Worm (Caenorhabditis elegans) whole organism, late embryonic: ENCODE measurements around the gene C27A2.12.

Experiments
- T23F11.4 ChIP-seq: fragments of 200-800 bp; sonication (Bioruptor generic); optimal IDR thresholded peaks from 2 replicates; lab custom pipeline; 2018; ENCODE audit warnings: mild to moderate bottlenecking, missing genetic modification characterization, missing compliant biosample characterization
- ceh-30 ChIP-seq: fragments of 150-350 bp; optimal IDR thresholded peaks from 2 replicates; lab custom pipeline; 2014; ENCODE audit warnings: missing biosample characterization, missing genetic modification characterization
- fkh-10 ChIP-seq: fragments of 150-350 bp; optimal IDR thresholded peaks from 2 replicates; lab custom pipeline; 2014; ENCODE audit warnings: missing biosample characterization, missing genetic modification reagents, missing genetic modification characterization
- hlh-30 ChIP-seq: sonication (generic microtip); optimal IDR thresholded peaks from 2 replicates; lab custom pipeline; 2017; ENCODE audit warnings: antibody characterized with exemption, missing genetic modification characterization, missing compliant biosample characterization; ENCODE audit not compliant: insufficient read depth
- lim-6 ChIP-seq: sonication (generic microtip); optimal IDR thresholded peaks from 2 replicates; lab custom pipeline; 2016; ENCODE audit warnings: missing genetic modification characterization, missing compliant biosample characterization
- madf-2 ChIP-seq: sonication (generic microtip); optimal IDR thresholded peaks from 2 replicates; lab custom pipeline; 2017; ENCODE audit warnings: missing genetic modification characterization, missing compliant biosample characterization
- nhr-11 ChIP-seq: fragments of 150-350 bp; optimal IDR thresholded peaks from 2 replicates; lab custom pipeline; 2014; ENCODE audit warnings: missing biosample characterization, missing genetic modification characterization
- pqm-1 ChIP-seq: sonication (generic microtip); optimal IDR thresholded peaks from 2 replicates; lab custom pipeline; 2016; ENCODE audit warnings: missing genetic modification characterization, missing compliant biosample characterization
- pros-1 ChIP-seq: fragments of 150-350 bp; optimal IDR thresholded peaks from 2 replicates; lab custom pipeline; 2014; ENCODE audit warnings: missing biosample characterization, missing genetic modification reagents, missing genetic modification characterization
- rnt-1 ChIP-seq: sonication (generic microtip); optimal IDR thresholded peaks from 2 replicates; lab custom pipeline; 2016; ENCODE audit warnings: missing genetic modification characterization, missing compliant biosample characterization
- sox-2 ChIP-seq: fragments of 200-800 bp; sonication (Bioruptor generic); IDR thresholded peaks from 2 replicates; pipeline ENCODE4 v1.3.6; 2022; ENCODE audit warnings: missing genetic modification reagents, missing genetic modification characterization, missing compliant biosample characterization
- syd-9 ChIP-seq: sonication (generic microtip); optimal IDR thresholded peaks from 2 replicates; lab custom pipeline; 2016; ENCODE audit warnings: mild to moderate bottlenecking, missing genetic modification characterization, moderate library complexity, missing compliant biosample characterization
- tbx-7 ChIP-seq: sonication (generic microtip); optimal IDR thresholded peaks from 2 replicates; lab custom pipeline; 2016; ENCODE audit warnings: missing genotype, missing genetic modification characterization, missing compliant biosample characterization

ce11 chrII:5022381-5022855 is 35.5 kb downstream of the C27A2.12 start, which contains the start of the genes nsy-1 and F59A6.13:
- TF ChIP-seq syd-9 (tag; lab: Kevin White, UChicago) = no peak
- no peak for TF ChIP-seq pros-1
- no peak for TF ChIP-seq sox-2 (GFP tag; lab: Robert Waterston, UW)
- TF ChIP-seq lim-6 (tag; lab: Kevin White, UChicago) = no peak
- no peak for TF ChIP-seq tbx-7 (tag; lab: Kevin White, UChicago)
- no peak for TF ChIP-seq pqm-1 (tag; lab: Kevin White, UChicago)
- no peak for TF ChIP-seq fkh-10 (GFP tag; lab: Kevin White, UChicago)
- no peak for TF ChIP-seq madf-2 (tag; lab: Kevin White, UChicago)
- TF ChIP-seq rnt-1 (tag; lab: Kevin White, UChicago) = no peak
- TF ChIP-seq nhr-11 (tag; lab: Kevin White, UChicago) = no peak
- TF ChIP-seq ceh-30 (tag; lab: Kevin White, UChicago) = no peak
- no peak for TF ChIP-seq T23F11.4
- TF ChIP-seq hlh-30 (tag; lab: Kevin White, UChicago) = no peak
